Fruit fly (Drosophila melanogaster) whole organism, pupa: ENCODE results near the gene Tdh.

ENCODE experiments used
- CG10348 ChIP-seq: fragments of 200-800 bp; sonication (Bioruptor generic); IDR thresholded peaks from 2 replicates; pipeline ENCODE4 v1.3.6; 2022; ENCODE audit warnings: missing biosample characterization, missing genetic modification characterization
- CG12605 ChIP-seq: fragments of 200-800 bp; sonication (Bioruptor generic); IDR thresholded peaks from 2 replicates; pipeline ENCODE4 v1.3.6; 2022; ENCODE audit warnings: missing biosample characterization, missing genetic modification characterization
- CG13204 ChIP-seq: fragments of 200-800 bp; sonication (Bioruptor generic); optimal IDR thresholded peaks from 2 replicates; lab custom pipeline; 2018; ENCODE audit warnings: missing biosample characterization, mild to moderate bottlenecking, missing genetic modification characterization, moderate library complexity
- CG14655 ChIP-seq: fragments of 200-800 bp; sonication (Bioruptor generic); optimal IDR thresholded peaks from 3 replicates; lab custom pipeline; 2017; ENCODE audit warnings: mild to moderate bottlenecking, missing biosample characterization, missing genetic modification reagents, missing genetic modification characterization
- CG15710 ChIP-seq: fragments of 200-800 bp; sonication (Bioruptor generic); optimal IDR thresholded peaks from 2 replicates; lab custom pipeline; 2018; ENCODE audit warnings: missing biosample characterization, mild to moderate bottlenecking, missing genetic modification characterization, moderate library complexity
- CG17806 ChIP-seq: fragments of 200-800 bp; sonication (Bioruptor generic); optimal IDR thresholded peaks from 2 replicates; lab custom pipeline; 2018; ENCODE audit warnings: missing biosample characterization, mild to moderate bottlenecking, missing genetic modification characterization, moderate library complexity
- CG32121 ChIP-seq: fragments of 200-800 bp; sonication (Bioruptor generic); IDR thresholded peaks from 2 replicates; pipeline ENCODE4 v1.3.6; 2022; ENCODE audit warnings: missing biosample characterization, missing genetic modification characterization
- CG34367 ChIP-seq: fragments of 200-800 bp; sonication (Bioruptor generic); optimal IDR thresholded peaks from 2 replicates; lab custom pipeline; 2018; ENCODE audit warnings: missing biosample characterization, mild to moderate bottlenecking, missing genetic modification characterization
- CG4496 ChIP-seq: fragments of 200-800 bp; sonication (Bioruptor generic); IDR thresholded peaks from 3 replicates; pipeline ENCODE4 v1.3.6; 2022; ENCODE audit warnings: missing biosample characterization, missing genetic modification characterization
- CG8159 ChIP-seq: fragments of 200-800 bp; sonication (Bioruptor generic); optimal IDR thresholded peaks from 3 replicates; lab custom pipeline; 2018; ENCODE audit warnings: missing biosample characterization, mild to moderate bottlenecking, missing genetic modification characterization, moderate library complexity
- CG8301 ChIP-seq: fragments of 200-800 bp; sonication (Bioruptor generic); optimal IDR thresholded peaks from 2 replicates; lab custom pipeline; 2018; ENCODE audit warnings: missing biosample characterization, mild to moderate bottlenecking, missing genetic modification characterization
- CG9948 ChIP-seq: fragments of 200-800 bp; sonication (Bioruptor generic); optimal IDR thresholded peaks from 2 replicates; lab custom pipeline; 2018; ENCODE audit warnings: missing biosample characterization, mild to moderate bottlenecking, missing genetic modification characterization, moderate library complexity
- D1 ChIP-seq: fragments of 200-800 bp; sonication (Bioruptor generic); optimal IDR thresholded peaks from 2 replicates; lab custom pipeline; 2018; ENCODE audit warnings: missing biosample characterization, mild to moderate bottlenecking, missing genetic modification characterization, moderate library complexity
- EcR ChIP-seq: fragments of 200-800 bp; sonication (Bioruptor generic); optimal IDR thresholded peaks from 3 replicates; lab custom pipeline; 2019; ENCODE audit warnings: missing biosample characterization, missing genetic modification characterization, mild to moderate bottlenecking, moderate library complexity, missing genetic modification reagents
- Ets98B ChIP-seq: fragments of 200-800 bp; sonication (Bioruptor generic); IDR thresholded peaks from 2 replicates; pipeline ENCODE4 v1.3.6; 2022; ENCODE audit warnings: missing biosample characterization, missing genetic modification characterization
- Pif1A ChIP-seq: fragments of 200-800 bp; sonication (Bioruptor generic); optimal IDR thresholded peaks from 3 replicates; lab custom pipeline; 2016; ENCODE audit warnings: missing biosample characterization, missing genetic modification characterization
- Pif1B ChIP-seq: fragments of 200-800 bp; sonication (Bioruptor generic); optimal IDR thresholded peaks from 3 replicates; lab custom pipeline; 2016; ENCODE audit warnings: missing biosample characterization, missing genetic modification characterization
- Snoo ChIP-seq: fragments of 200-800 bp; sonication (Bioruptor generic); optimal IDR thresholded peaks from 3 replicates; lab custom pipeline; 2017; ENCODE audit warnings: missing biosample characterization, mild to moderate bottlenecking, missing genetic modification characterization, inconsistent platforms
- fd96Ca ChIP-seq: fragments of 200-800 bp; sonication (Bioruptor generic); IDR thresholded peaks from 3 replicates; pipeline ENCODE4 v1.3.6; 2022; ENCODE audit warnings: missing biosample characterization, missing genetic modification characterization
- gl ChIP-seq: fragments of 200-800 bp; sonication (Bioruptor generic); optimal IDR thresholded peaks from 2 replicates; lab custom pipeline; 2018; ENCODE audit warnings: missing biosample characterization, mild to moderate bottlenecking, missing genetic modification characterization
- rn ChIP-seq: fragments of 200-800 bp; sonication (Bioruptor generic); IDR thresholded peaks from 2 replicates; pipeline ENCODE4 v1.3.6; 2022; ENCODE audit warnings: missing biosample characterization, missing genetic modification characterization

Gene Tdh

DNA sequence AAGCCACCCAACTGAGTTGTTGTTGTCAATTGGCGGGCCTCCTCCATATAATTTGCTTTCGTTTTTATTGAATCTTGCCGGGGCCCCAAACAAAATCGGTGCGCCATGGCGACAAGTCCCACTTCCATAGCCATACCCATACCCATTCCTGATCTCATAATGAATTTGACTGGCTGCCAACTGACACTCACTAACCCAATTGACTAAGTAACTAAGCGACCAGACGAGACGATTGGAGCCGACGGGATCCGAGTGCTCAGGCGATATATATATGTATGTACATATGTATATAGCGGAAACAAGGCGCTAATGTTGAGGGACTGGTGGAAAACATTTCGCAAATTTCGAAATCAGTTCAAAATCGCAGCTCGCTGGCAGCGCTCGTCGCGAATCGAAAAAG is at the start of gene Tdh:
Gene Tdh, plus strand, starts transcription at position 346 of the 400 bp plus-strand sequence.
- no peak for TF ChIP-seq CG8301 (tag; lab: Kevin White, UChicago)
- TF ChIP-seq CG17806 (tag; lab: Kevin White, UChicago): no peak
- no peak for TF ChIP-seq CG12605
- TF ChIP-seq Pif1B (GFP tag; lab: Kevin White, UChicago): no peak
- TF ChIP-seq CG4496: no peak
- TF ChIP-seq Pif1A: no peak
- no peak for TF ChIP-seq CG15710 (tag; lab: Kevin White, UChicago)
- no peak for TF ChIP-seq rn
- no peak for TF ChIP-seq EcR
- no peak for TF ChIP-seq CG8159 (tag; lab: Kevin White, UChicago)
- no peak for TF ChIP-seq gl (tag; lab: Kevin White, UChicago)
- no peak for TF ChIP-seq CG9948 (tag; lab: Kevin White, UChicago)

dm6 chr3L:20425888-20426287 is 40.9 kb upstream of the Tdh start, which contains the start of gene CG5282:
CG5282 (minus strand) TSS chr3L:20426071.
- TF ChIP-seq gl (tag; lab: Kevin White, UChicago) (no peak), CG17806 (tag; lab: Kevin White, UChicago) (no peak), Pif1A (no peak), Snoo (tag; lab: Kevin White, UChicago) (no peak), fd96Ca (GFP tag; lab: Robert Waterston, UW) (no peak), CG8301 (tag; lab: Kevin White, UChicago) (no peak), CG34367 (no peak), D1 (tag; lab: Kevin White, UChicago) (no peak), CG4496 (no peak), CG14655 (no peak), CG32121 (no peak), CG12605 (no peak), Ets98B (GFP tag; lab: Robert Waterston, UW) (no peak), CG8159 (tag; lab: Kevin White, UChicago) (no peak), CG13204 (GFP tag; lab: Kevin White, UChicago) (no peak), rn (no peak), EcR (no peak), CG10348 (GFP tag; lab: Robert Waterston, UW) (no peak)

DNA sequence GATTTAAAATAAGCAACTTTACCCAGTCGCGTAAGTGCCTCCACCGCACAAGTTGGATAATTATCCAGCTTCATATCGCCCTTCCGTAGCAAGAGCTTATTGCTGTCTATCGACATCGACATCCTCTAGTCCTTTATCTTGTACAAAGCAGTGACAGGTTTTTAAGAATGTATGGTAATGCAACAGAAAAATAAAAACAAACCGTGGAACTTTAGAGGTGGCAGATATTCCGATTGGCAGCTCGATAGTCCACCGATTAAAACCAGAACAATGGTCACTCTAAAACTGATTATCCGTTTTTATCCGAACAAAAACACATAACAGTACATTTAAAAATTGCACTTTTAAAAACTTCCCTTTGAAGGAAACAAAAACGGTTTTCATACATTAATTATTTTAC is 39.3 kb upstream of the Tdh start, which contains the start of gene CG5274:
Gene CG5274, minus strand, starts transcription at position 218 of the 400 bp plus-strand sequence.
- TF ChIP-seq CG17806 (tag; lab: Kevin White, UChicago) (no peak), Pif1A (no peak)

DNA sequence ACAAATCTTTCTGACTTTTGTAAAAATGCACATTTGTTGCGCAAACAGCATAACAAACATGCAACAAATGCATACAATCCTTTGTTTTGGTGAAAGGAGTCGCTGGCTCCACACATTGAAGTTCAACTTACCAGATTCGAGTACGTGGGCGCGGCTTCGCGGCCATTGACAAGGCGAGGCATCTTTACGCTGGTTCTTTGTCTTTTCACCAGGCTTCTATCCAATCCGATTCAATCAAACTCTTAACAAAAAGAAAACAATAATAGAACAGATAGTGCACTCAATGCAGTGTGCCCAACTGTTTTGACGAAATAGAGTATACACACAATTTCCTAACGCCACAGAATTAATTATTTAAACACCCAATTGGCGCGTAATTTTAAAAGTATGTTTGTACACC is 36.6 kb upstream of the Tdh start, which contains the start of gene CG5262:
Gene CG5262, minus strand, starts transcription at position 294 of the 400 bp plus-strand sequence.
- TF ChIP-seq CG17806 (tag; lab: Kevin White, UChicago) (no peak), CG13204 (GFP tag; lab: Kevin White, UChicago) (no peak), CG12605 (peak; percentile 46; the same call in 1 of the 2 replicates), Pif1A (no peak), Ets98B (GFP tag; lab: Robert Waterston, UW) (no peak), EcR (no peak), CG4496 (peak; percentile 48; the same call in 2 of the 3 replicates), CG8301 (tag; lab: Kevin White, UChicago) (no peak), D1 (tag; lab: Kevin White, UChicago) (no peak), CG15710 (tag; lab: Kevin White, UChicago) (no peak), CG9948 (tag; lab: Kevin White, UChicago) (no peak), Pif1B (GFP tag; lab: Kevin White, UChicago) (no peak), gl (tag; lab: Kevin White, UChicago) (peak; percentile 57), CG14655 (no peak), CG10348 (GFP tag; lab: Robert Waterston, UW) (no peak), rn (no peak), CG8159 (tag; lab: Kevin White, UChicago) (no peak), CG32121 (no peak), fd96Ca (GFP tag; lab: Robert Waterston, UW) (no peak), CG34367 (no peak), Snoo (tag; lab: Kevin White, UChicago) (no peak)
- TF ChIP-seq, all 21 proteins: peak for 3

DNA sequence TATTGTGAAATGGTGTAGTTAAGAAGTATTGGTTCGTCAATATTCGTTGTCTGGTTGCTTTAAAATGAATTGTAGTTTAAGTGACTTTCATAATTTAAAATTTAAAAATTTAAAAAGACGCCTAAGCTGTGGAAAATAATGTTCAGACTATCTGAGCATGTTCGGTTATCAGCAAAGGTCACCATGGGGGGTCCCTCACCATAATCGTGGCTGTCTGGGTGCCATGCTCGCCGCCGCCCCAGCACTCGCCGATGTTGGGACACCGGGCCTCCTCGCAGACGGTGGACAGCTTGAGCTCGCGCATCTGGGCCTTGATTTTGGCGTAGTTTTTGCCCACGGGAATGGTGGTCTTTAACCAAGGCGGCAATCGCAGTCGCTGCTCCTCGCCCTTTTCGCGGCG is 35.1 kb upstream of the Tdh start:
- TF ChIP-seq CG8159 (tag; lab: Kevin White, UChicago) (no peak), CG13204 (GFP tag; lab: Kevin White, UChicago) (no peak), CG8301 (tag; lab: Kevin White, UChicago) (no peak), Snoo (tag; lab: Kevin White, UChicago) (no peak), CG15710 (tag; lab: Kevin White, UChicago) (no peak), CG17806 (tag; lab: Kevin White, UChicago) (no peak), EcR (no peak), CG34367 (no peak), Pif1A (no peak), Ets98B (GFP tag; lab: Robert Waterston, UW) (no peak), fd96Ca (GFP tag; lab: Robert Waterston, UW) (no peak), CG10348 (GFP tag; lab: Robert Waterston, UW) (no peak), gl (tag; lab: Kevin White, UChicago) (no peak), CG32121 (no peak), CG4496 (no peak), Pif1B (GFP tag; lab: Kevin White, UChicago) (no peak)

dm6 chr3L:20432297-20432696 is 34.4 kb upstream of the Tdh start, which contains the start of the genes Las and Psn:
Las (minus strand) TSS chr3L:20432361.
Psn (plus strand) TSS chr3L:20432468.
- no peak for TF ChIP-seq CG13204 (GFP tag; lab: Kevin White, UChicago)
- TF ChIP-seq CG17806 (tag; lab: Kevin White, UChicago): no peak
- no peak for TF ChIP-seq CG8301 (tag; lab: Kevin White, UChicago)
- no peak for TF ChIP-seq CG34367
- no peak for TF ChIP-seq CG9948 (tag; lab: Kevin White, UChicago)
- TF ChIP-seq CG4496: no peak
- TF ChIP-seq CG14655: no peak
- TF ChIP-seq EcR: no peak
- no peak for TF ChIP-seq CG12605
- TF ChIP-seq, all 21 proteins: peak for 0
